Fruit fly (Drosophila melanogaster) whole organism, embryonic: ENCODE results near the gene CG17264.

Experiments
- Bdp1 ChIP-seq: fragments of 200-800 bp; sonication (Bioruptor generic); optimal IDR thresholded peaks from 3 replicates; lab custom pipeline; 2016; ENCODE audit warnings: missing biosample characterization, missing genetic modification characterization
- BtbVII ChIP-seq: fragments of 200-800 bp; sonication (Bioruptor generic); optimal IDR thresholded peaks from 3 replicates; lab custom pipeline; 2017; ENCODE audit warnings: missing biosample characterization, mild to moderate bottlenecking, missing genetic modification characterization
- CG10147 ChIP-seq: fragments of 200-800 bp; sonication (Bioruptor generic); optimal IDR thresholded peaks from 2 replicates; lab custom pipeline; 2019; ENCODE audit warnings: missing biosample characterization, mild to moderate bottlenecking, missing genetic modification characterization, moderate library complexity
- CG10267 ChIP-seq: fragments of 200-800 bp; sonication (Bioruptor generic); optimal IDR thresholded peaks from 2 replicates; lab custom pipeline; 2018; ENCODE audit warnings: missing biosample characterization, mild to moderate bottlenecking, missing genetic modification characterization, moderate library complexity
- CG12155 ChIP-seq: fragments of 200-800 bp; sonication (Bioruptor generic); optimal IDR thresholded peaks from 3 replicates; lab custom pipeline; 2016; ENCODE audit warnings: missing biosample characterization, missing genetic modification characterization
- CG13775 ChIP-seq: fragments of 200-800 bp; sonication (Bioruptor generic); optimal IDR thresholded peaks from 3 replicates; lab custom pipeline; 2017; ENCODE audit warnings: missing biosample characterization, mild to moderate bottlenecking, missing genetic modification characterization
- CG15696 ChIP-seq: fragments of 200-800 bp; sonication (Bioruptor generic); optimal IDR thresholded peaks from 2 replicates; lab custom pipeline; 2019; ENCODE audit warnings: missing biosample characterization, mild to moderate bottlenecking, missing genetic modification characterization, moderate library complexity
- CG16813 ChIP-seq: fragments of 200-800 bp; sonication (Bioruptor generic); IDR thresholded peaks from 3 replicates; pipeline ENCODE4 v1.3.6; 2022; ENCODE audit warnings: missing biosample characterization, missing genetic modification characterization; ENCODE audit not compliant: partially characterized antibody
- CG16815 ChIP-seq: fragments of 200-800 bp; sonication (Bioruptor generic); optimal IDR thresholded peaks from 3 replicates; lab custom pipeline; 2017; ENCODE audit warnings: missing biosample characterization, mild to moderate bottlenecking, missing genetic modification characterization
- CG17361 ChIP-seq: fragments of 200-800 bp; sonication (Bioruptor generic); IDR thresholded peaks from 3 replicates; pipeline ENCODE4 v1.3.6; 2022; ENCODE audit warnings: missing biosample characterization, missing genetic modification characterization
- CG18619 ChIP-seq: fragments of 200-800 bp; sonication (Bioruptor generic); optimal IDR thresholded peaks from 3 replicates; lab custom pipeline; 2017; ENCODE audit warnings: missing biosample characterization, mild to moderate bottlenecking, missing genetic modification characterization
- CG3163 ChIP-seq: fragments of 200-800 bp; sonication (Bioruptor generic); optimal IDR thresholded peaks from 3 replicates; lab custom pipeline; 2016; ENCODE audit warnings: missing biosample characterization, missing genetic modification characterization
- CG32532 ChIP-seq: fragments of 200-800 bp; sonication (Bioruptor generic); IDR thresholded peaks from 2 replicates; pipeline ENCODE4 v1.3.6; 2022; ENCODE audit warnings: missing biosample characterization, missing genetic modification characterization
- CG32767 ChIP-seq: fragments of 200-800 bp; sonication (Bioruptor generic); IDR thresholded peaks from 2 replicates; pipeline ENCODE4 v1.3.6; 2022; ENCODE audit warnings: missing biosample characterization, missing genetic modification characterization
- CG33213 ChIP-seq: fragments of 200-800 bp; sonication (Bioruptor generic); optimal IDR thresholded peaks from 3 replicates; lab custom pipeline; 2016; ENCODE audit warnings: missing biosample characterization, missing genetic modification characterization
- CG42726 ChIP-seq: fragments of 200-800 bp; sonication (Bioruptor generic); IDR thresholded peaks from 2 replicates; pipeline ENCODE4 v1.3.6; 2022; ENCODE audit warnings: missing biosample characterization, missing genetic modification characterization; ENCODE audit not compliant: partially characterized antibody
- CG4404 ChIP-seq: fragments of 200-800 bp; sonication (Bioruptor generic); IDR thresholded peaks from 2 replicates; pipeline ENCODE4 v1.3.6; 2022; ENCODE audit warnings: missing biosample characterization, missing genetic modification characterization
- CG4617 ChIP-seq: fragments of 200-800 bp; sonication (Bioruptor generic); optimal IDR thresholded peaks from 3 replicates; lab custom pipeline; 2016; ENCODE audit warnings: missing biosample characterization, missing genetic modification characterization, borderline replicate concordance
- CG4820 ChIP-seq: fragments of 200-800 bp; sonication (Bioruptor generic); optimal IDR thresholded peaks from 3 replicates; lab custom pipeline; 2016; ENCODE audit warnings: missing biosample characterization, missing genetic modification characterization
- CG5180 ChIP-seq: fragments of 200-800 bp; sonication (Bioruptor generic); optimal IDR thresholded peaks from 3 replicates; lab custom pipeline; 2017; ENCODE audit warnings: missing biosample characterization, missing genetic modification characterization, mild to moderate bottlenecking, moderate library complexity, missing genetic modification reagents
- CG6791 ChIP-seq: fragments of 200-800 bp; sonication (Bioruptor generic); IDR thresholded peaks from 3 replicates; pipeline ENCODE4 v1.3.6; 2022; ENCODE audit warnings: missing biosample characterization, missing genetic modification characterization; ENCODE audit not compliant: partially characterized antibody
- CG6813 ChIP-seq: fragments of 200-800 bp; sonication (Bioruptor generic); optimal IDR thresholded peaks from 2 replicates; lab custom pipeline; 2017; ENCODE audit warnings: missing biosample characterization, missing genetic modification characterization, mild to moderate bottlenecking, moderate library complexity, missing genetic modification reagents
- CG8478 ChIP-seq: fragments of >200 bp; optimal IDR thresholded peaks from 2 replicates; lab custom pipeline; 2018
- CrebB ChIP-seq: fragments of 200-800 bp; sonication (Bioruptor generic); optimal IDR thresholded peaks from 3 replicates; lab custom pipeline; 2018; ENCODE audit warnings: missing biosample characterization, mild to moderate bottlenecking, missing genetic modification characterization
- D ChIP-seq, 2 experiments: fragments of 200-800 bp in 1 of 2; fragments of >200 bp in 1 of 2; sonication (Bioruptor generic) in 1 of 2; optimal IDR thresholded peaks; 2 replicates in 1 of 2; 3 replicates in 1 of 2; lab custom pipeline; 2017; ENCODE audit warnings: mild to moderate bottlenecking in 1 of 2, missing biosample characterization in 1 of 2, missing genetic modification characterization in 1 of 2, missing genetic modification reagents in 1 of 2
- Dref ChIP-seq: fragments of 200-800 bp; sonication (Bioruptor generic); IDR thresholded peaks from 2 replicates; pipeline ENCODE4 v1.3.6; 2022; ENCODE audit warnings: missing biosample characterization, missing genetic modification characterization
- E2f2 ChIP-seq: fragments of 200-800 bp; sonication (Bioruptor generic); IDR thresholded peaks from 2 replicates; pipeline ENCODE4 v1.3.6; 2022; ENCODE audit warnings: missing biosample characterization, missing genetic modification characterization
- Gsc ChIP-seq: fragments of 200-800 bp; sonication (Bioruptor generic); IDR thresholded peaks from 2 replicates; pipeline ENCODE4 v1.3.6; 2022; ENCODE audit warnings: missing biosample characterization, missing genetic modification characterization
- H2.0 ChIP-seq: fragments of 200-800 bp; sonication (Bioruptor generic); IDR thresholded peaks from 2 replicates; pipeline ENCODE4 v1.3.6; 2022; ENCODE audit warnings: missing biosample characterization, missing genetic modification characterization
- Hey ChIP-seq: fragments of 200-800 bp; sonication (Bioruptor generic); optimal IDR thresholded peaks from 3 replicates; lab custom pipeline; 2018; ENCODE audit warnings: missing biosample characterization, mild to moderate bottlenecking, missing genetic modification characterization
- MTF-1 ChIP-seq: fragments of 200-800 bp; sonication (Bioruptor generic); optimal IDR thresholded peaks from 2 replicates; lab custom pipeline; 2018; ENCODE audit warnings: missing biosample characterization, mild to moderate bottlenecking, missing genetic modification characterization, borderline replicate concordance
- Nf-YB ChIP-seq: fragments of 200-800 bp; sonication (Bioruptor generic); optimal IDR thresholded peaks from 3 replicates; lab custom pipeline; 2019; ENCODE audit warnings: missing biosample characterization, mild to moderate bottlenecking, missing genetic modification characterization, moderate library complexity
- Oaz ChIP-seq: fragments of 200-800 bp; sonication (Bioruptor generic); IDR thresholded peaks from 2 replicates; pipeline ENCODE4 v1.3.6; 2022; ENCODE audit warnings: missing biosample characterization, missing genetic modification characterization
- Ptx1 ChIP-seq: fragments of 200-800 bp; sonication (Bioruptor generic); IDR thresholded peaks from 2 replicates; pipeline ENCODE4 v1.3.6; 2022; ENCODE audit warnings: missing biosample characterization, missing genetic modification characterization
- Stat92E ChIP-seq, 3 experiments: fragments of >200 bp in 2 of 3; fragments of 200-800 bp in 1 of 3; sonication (Bioruptor generic) in 1 of 3; optimal IDR thresholded peaks; 2 replicates each; lab custom pipeline; 2017 to 2019; ENCODE audit warnings: missing biosample characterization in 3 of 3, missing genetic modification characterization in 3 of 3, mild to moderate bottlenecking in 1 of 3, moderate library complexity in 1 of 3
- abd-A ChIP-seq: fragments of 200-800 bp; sonication (Bioruptor generic); optimal IDR thresholded peaks from 3 replicates; lab custom pipeline; 2019; ENCODE audit warnings: missing biosample characterization, mild to moderate bottlenecking, missing genetic modification characterization, moderate library complexity
- ewg ChIP-seq: fragments of 200-800 bp; sonication (Bioruptor generic); optimal IDR thresholded peaks from 3 replicates; lab custom pipeline; 2017; ENCODE audit warnings: mild to moderate bottlenecking, missing biosample characterization, missing genetic modification reagents, missing genetic modification characterization
- gem ChIP-seq: fragments of 200-800 bp; sonication (Bioruptor generic); optimal IDR thresholded peaks from 2 replicates; lab custom pipeline; 2019; ENCODE audit warnings: missing biosample characterization, mild to moderate bottlenecking, missing genetic modification characterization, moderate library complexity
- ham ChIP-seq: fragments of 200-800 bp; sonication (Bioruptor generic); IDR thresholded peaks from 2 replicates; pipeline ENCODE4 v1.3.6; 2022; ENCODE audit warnings: missing biosample characterization, missing genetic modification characterization
- hth ChIP-seq: fragments of >200 bp; optimal IDR thresholded peaks from 2 replicates; lab custom pipeline; 2017; ENCODE audit warnings: inconsistent platforms
- insv ChIP-seq, 2 experiments: fragments of 200-800 bp; sonication (Bioruptor generic); optimal IDR thresholded peaks; 3 replicates each; lab custom pipeline; 2016 to 2018; ENCODE audit warnings: missing biosample characterization in 2 of 2, missing genetic modification characterization in 2 of 2
- mld ChIP-seq: fragments of 200-800 bp; sonication (Bioruptor generic); IDR thresholded peaks from 3 replicates; pipeline ENCODE4 v1.3.6; 2022; ENCODE audit warnings: missing biosample characterization, missing genetic modification characterization; ENCODE audit not compliant: partially characterized antibody
- pho ChIP-seq: fragments of 200-800 bp; sonication (Bioruptor generic); optimal IDR thresholded peaks from 2 replicates; lab custom pipeline; 2016; ENCODE audit warnings: missing biosample characterization, missing genetic modification characterization
- row ChIP-seq: fragments of 200-800 bp; sonication (Bioruptor generic); IDR thresholded peaks from 3 replicates; pipeline ENCODE4 v1.3.6; 2022; ENCODE audit warnings: missing biosample characterization, missing genetic modification characterization
- sens-2 ChIP-seq: fragments of 200-800 bp; sonication (Bioruptor generic); IDR thresholded peaks from 2 replicates; pipeline ENCODE4 v1.3.6; 2022; ENCODE audit warnings: missing biosample characterization, missing genetic modification characterization
- slbo ChIP-seq: fragments of 200-800 bp; sonication (Bioruptor generic); IDR thresholded peaks from 2 replicates; pipeline ENCODE4 v1.3.6; 2022; ENCODE audit warnings: missing biosample characterization, missing genetic modification characterization
- sob ChIP-seq: fragments of 200-800 bp; sonication (Bioruptor generic); IDR thresholded peaks from 2 replicates; pipeline ENCODE4 v1.3.6; 2022; ENCODE audit warnings: missing biosample characterization, missing genetic modification characterization
- sr ChIP-seq: fragments of 200-800 bp; sonication (Bioruptor generic); IDR thresholded peaks from 3 replicates; pipeline ENCODE4 v1.3.6; 2022; ENCODE audit warnings: missing biosample characterization, missing genetic modification characterization
- tll ChIP-seq, 2 experiments: fragments of 200-800 bp in 1 of 2; fragments of >200 bp in 1 of 2; sonication (Bioruptor generic) in 1 of 2; optimal IDR thresholded peaks; 2 replicates each; lab custom pipeline; 2017 to 2019; ENCODE audit warnings: missing biosample characterization in 2 of 2, missing genetic modification characterization in 2 of 2, mild to moderate bottlenecking in 1 of 2, moderate library complexity in 1 of 2

The CG17264 gene

DNA sequence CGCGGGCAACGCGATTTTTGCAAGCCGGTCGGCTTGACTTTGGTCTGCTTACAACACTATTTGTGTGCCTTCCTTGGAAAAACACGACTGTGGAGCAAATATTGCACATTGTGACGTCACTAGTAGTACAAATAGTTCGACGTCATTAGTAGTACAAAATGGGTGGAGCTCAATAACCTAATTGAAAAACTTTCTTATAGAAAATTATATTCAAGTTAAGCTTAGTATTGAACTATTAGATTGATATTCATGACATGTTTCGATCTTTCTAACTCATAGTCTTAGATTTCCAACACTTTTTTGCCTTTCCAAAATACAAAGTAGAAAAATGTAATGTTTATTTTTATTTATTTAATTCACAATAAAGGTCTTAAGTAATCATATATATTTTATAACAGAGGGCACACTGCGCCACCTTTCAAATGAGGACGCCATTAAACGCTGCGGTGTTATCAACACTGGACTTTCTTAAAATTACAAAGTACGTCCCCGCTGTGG lies 45.8 kb upstream of the CG17264 start, which contains the start of the genes Rrp1 and gammaTub23C (continued):
- TF ChIP-seq CG32767 (GFP tag; lab: Robert Waterston, UW) (peak; percentile 78; the same call in 1 of the 2 replicates), CG8478 (lab: Kevin White, UChicago) (no peak), Oaz (GFP tag; lab: Robert Waterston, UW) (peak; percentile 62; the same call in 1 of the 2 replicates), CG12155 (GFP tag; lab: Kevin White, UChicago) (peak; percentile 89), pho (GFP tag; lab: Kevin White, UChicago) (peak; percentile 77), gem (peak; percentile 95), Hey (tag; lab: Kevin White, UChicago) (peak; percentile 40), CG13775 (GFP tag; lab: Kevin White, UChicago) (peak; percentile 96), CG5180 (GFP tag; lab: Kevin White, UChicago) (peak; percentile 76), BtbVII (GFP tag; lab: Kevin White, UChicago) (peak; percentile 88), E2f2 (GFP tag; lab: Robert Waterston, UW) (peak; percentile 68), sr (GFP tag; lab: Robert Waterston, UW) (no peak), Bdp1 (GFP tag; lab: Kevin White, UChicago) (peak; percentile 57), CG10147 (GFP tag; lab: Kevin White, UChicago) (peak; percentile 93), CG4404 (GFP tag; lab: Robert Waterston, UW) (peak; percentile 87), CG15696 (peak; percentile 88), ham (GFP tag; lab: Robert Waterston, UW) (no peak), CG33213 (GFP tag; lab: Kevin White, UChicago) (peak; percentile 34), CG4617 (GFP tag; lab: Kevin White, UChicago) (peak; percentile 84), CG16815 (GFP tag; lab: Kevin White, UChicago) (peak; percentile 94), H2.0 (GFP tag; lab: Robert Waterston, UW) (peak; percentile 81), CG42726 (no peak), MTF-1 (GFP tag; lab: Kevin White, UChicago) (peak; percentile 43), sob (GFP tag; lab: Robert Waterston, UW) (peak; percentile 76; the same call in 1 of the 2 replicates), Dref (GFP tag; lab: Robert Waterston, UW) (peak; percentile 45; the same call in 1 of the 2 replicates), Stat92E (GFP tag; optimal IDR thresholded peaks at IDR 0.05; lab: Kevin White, UChicago) (peak in 1 of 3 experiments; percentile 92), Gsc (GFP tag; lab: Robert Waterston, UW) (peak; percentile 53; the same call in 1 of the 2 replicates), CG17361 (GFP tag; lab: Robert Waterston, UW) (peak; percentile 99), CG6791 (GFP tag; lab: Robert Waterston, UW) (no peak), Nf-YB (GFP tag; lab: Kevin White, UChicago) (peak; percentile 75), CG10267 (tag; lab: Kevin White, UChicago) (peak; percentile 97), CG4820 (GFP tag; lab: Kevin White, UChicago) (peak; percentile 93), D (optimal IDR thresholded peaks at IDR 0.05; lab: Kevin White, UChicago) (no peak), D (GFP tag; optimal IDR thresholded peaks at IDR 0.05; lab: Kevin White, UChicago) (peak; percentile 88), insv (GFP tag; optimal IDR thresholded peaks at IDR 0.05; lab: Kevin White, UChicago) (peak in 1 of 2 experiments; percentile 74)
- TF ChIP-seq, all 482 proteins: peak for 393

DNA sequence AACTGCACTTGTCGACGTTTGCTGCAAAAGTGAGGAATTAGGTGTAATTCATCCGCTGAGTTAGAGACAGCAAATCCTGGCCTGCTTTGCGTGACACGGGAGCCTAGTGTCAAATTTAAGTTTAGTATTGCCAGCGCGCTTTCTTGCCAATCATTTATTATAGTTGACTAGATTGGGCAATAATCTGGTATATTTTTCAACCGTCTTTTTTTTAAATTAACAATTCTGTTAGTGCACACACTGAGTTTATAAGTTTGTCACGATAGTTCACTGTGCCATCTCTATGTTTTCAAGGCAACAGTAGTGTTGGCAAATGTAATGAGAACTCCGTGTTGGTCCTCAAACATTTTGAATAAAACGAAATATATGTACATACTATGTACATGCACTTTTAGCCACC lies 41.5 kb upstream of the CG17264 start, which contains the start of the genes CG9641 and CG3165:
Gene CG9641 (minus strand): TSS at position 34 of the 400 bp plus-strand sequence.
Gene CG3165 (plus strand): TSS at position 294 of the 400 bp plus-strand sequence.
- peak; percentile 87 for TF ChIP-seq Ptx1
- TF ChIP-seq row (GFP tag; lab: Robert Waterston, UW): peak; percentile 98
- peak; percentile 61 for TF ChIP-seq ewg (GFP tag; lab: Kevin White, UChicago)
- TF ChIP-seq hth (lab: Kevin White, UChicago): no peak
- peak; percentile 85 for TF ChIP-seq CG32532 (GFP tag; lab: Robert Waterston, UW)
- no peak for TF ChIP-seq CG6813 (GFP tag; lab: Kevin White, UChicago)
- TF ChIP-seq mld: peak; percentile 85; the same call in 2 of the 3 replicates
- peak; percentile 97 for TF ChIP-seq CG16813 (GFP tag; lab: Robert Waterston, UW)
- TF ChIP-seq CG10147 (GFP tag; lab: Kevin White, UChicago): peak; percentile 82
- peak in 1 of 2 experiments; percentile 29 for TF ChIP-seq tll (GFP tag; optimal IDR thresholded peaks at IDR 0.05; lab: Kevin White, UChicago)
- peak; percentile 63 for TF ChIP-seq CrebB (tag; lab: Kevin White, UChicago)
- TF ChIP-seq CG3163: peak; percentile 77
- TF ChIP-seq CG18619 (GFP tag; lab: Kevin White, UChicago): peak; percentile 77
- 0 out of 2 replicates have a peak, but pooled peaks have one; percentile 37 for TF ChIP-seq sens-2 (GFP tag; lab: Robert Waterston, UW)
- peak; percentile 87 for TF ChIP-seq slbo (GFP tag; lab: Robert Waterston, UW)
- TF ChIP-seq abd-A: no peak
